Worm (Caenorhabditis elegans) whole organism, L4 larva: ENCODE measurements around the gene Y5H2A.1.

Source experiments
- F26F4.8 ChIP-seq: fragments of 200-800 bp; sonication (Bioruptor generic); conservative IDR thresholded peaks from 2 replicates; pipeline ENCODE4 v1.3.6; 2022; ENCODE audit warnings: missing genetic modification characterization, missing compliant biosample characterization
- F44E2.7 ChIP-seq: fragments of 200-800 bp; sonication (Bioruptor generic); IDR thresholded peaks from 2 replicates; pipeline ENCODE4 v2.1.2; 2022; ENCODE audit warnings: missing genetic modification characterization, missing compliant biosample characterization
- F49E8.2 ChIP-seq: sonication (generic microtip); optimal IDR thresholded peaks from 2 replicates; lab custom pipeline; 2016; ENCODE audit warnings: missing compliant biosample characterization, mild to moderate bottlenecking, missing genetic modification characterization, borderline replicate concordance
- Y105C5A.15 ChIP-seq: fragments of 200-800 bp; sonication (Bioruptor generic); IDR thresholded peaks from 2 replicates; pipeline ENCODE4 v1.3.6; 2022; ENCODE audit warnings: missing genetic modification characterization, missing compliant biosample characterization
- ZK337.2 ChIP-seq: fragments of 200-800 bp; sonication (Bioruptor generic); IDR thresholded peaks from 2 replicates; pipeline ENCODE4 v1.3.6; 2022; ENCODE audit warnings: missing genetic modification reagents, missing genetic modification characterization, missing compliant biosample characterization
- ZK546.5 ChIP-seq, 2 experiments: sonication (generic microtip); optimal IDR thresholded peaks; 2 replicates each; lab custom pipeline; 2017; ENCODE audit warnings: missing biosample characterization in 2 of 2, missing genetic modification characterization in 2 of 2
- aha-1 ChIP-seq: fragments of 150-350 bp; peaks from one replicate; lab custom pipeline; 2014; ENCODE audit warnings: missing biosample characterization, missing genetic modification characterization
- aly-2 ChIP-seq: sonication (generic microtip); optimal IDR thresholded peaks from 2 replicates; lab custom pipeline; 2018; ENCODE audit warnings: missing biosample characterization, missing genetic modification characterization
- ama-1 ChIP-seq: fragments of 150-350 bp; optimal IDR thresholded peaks from 2 replicates; lab custom pipeline; 2014; ENCODE audit warnings: inconsistent platforms, mixed read lengths
- ceh-28 ChIP-seq: fragments of 150-350 bp; optimal IDR thresholded peaks from 2 replicates; lab custom pipeline; 2014; ENCODE audit warnings: missing biosample characterization, missing genetic modification reagents, missing genetic modification characterization
- ceh-62 ChIP-seq: sonication (generic microtip); optimal IDR thresholded peaks from 2 replicates; lab custom pipeline; 2017; ENCODE audit warnings: missing biosample characterization, missing genetic modification characterization
- daf-16 ChIP-seq, 3 experiments: sonication (generic microtip); optimal IDR thresholded peaks; 2 replicates each; lab custom pipeline; 2016 to 2017; ENCODE audit warnings: missing genetic modification characterization in 3 of 3, missing genetic modification reagents in 3 of 3, mild to moderate bottlenecking in 2 of 3, missing compliant biosample characterization in 2 of 3, missing biosample characterization in 1 of 3, moderate library complexity in 1 of 3
- dmd-6 ChIP-seq: fragments of 200-800 bp; sonication (Bioruptor generic); IDR thresholded peaks from 2 replicates; pipeline ENCODE4 v1.3.6; 2022; ENCODE audit warnings: missing genetic modification reagents, missing genetic modification characterization, missing compliant biosample characterization
- dpl-1 ChIP-seq: fragments of 150-350 bp; optimal IDR thresholded peaks from 2 replicates; lab custom pipeline; 2014; ENCODE audit warnings: missing biosample characterization, missing genetic modification reagents, missing genetic modification characterization
- duxl-1 ChIP-seq: sonication (generic microtip); optimal IDR thresholded peaks from 2 replicates; lab custom pipeline; 2016; ENCODE audit warnings: mild to moderate bottlenecking, missing genetic modification characterization, moderate library complexity, missing compliant biosample characterization; ENCODE audit not compliant: poor library complexity
- dve-1 ChIP-seq: sonication (generic microtip); optimal IDR thresholded peaks from 2 replicates; lab custom pipeline; 2017; ENCODE audit warnings: antibody characterized with exemption, mild to moderate bottlenecking, missing genetic modification characterization, missing compliant biosample characterization; ENCODE audit not compliant: insufficient read depth
- gei-8 ChIP-seq: fragments of 200-800 bp; sonication (Bioruptor generic); optimal IDR thresholded peaks from 2 replicates; lab custom pipeline; 2018; ENCODE audit warnings: mild to moderate bottlenecking, missing genetic modification characterization, missing compliant biosample characterization
- hif-1 ChIP-seq, 2 experiments: sonication (generic microtip); optimal IDR thresholded peaks; 2 replicates each; lab custom pipeline; 2016 to 2017; ENCODE audit warnings: missing compliant biosample characterization in 2 of 2, missing genetic modification characterization in 2 of 2, missing genetic modification reagents in 2 of 2, missing genotype in 2 of 2, mild to moderate bottlenecking in 1 of 2
- hlh-30 ChIP-seq: sonication (generic microtip); optimal IDR thresholded peaks from 2 replicates; lab custom pipeline; 2017; ENCODE audit warnings: antibody characterized with exemption, mild to moderate bottlenecking, missing genetic modification characterization, missing compliant biosample characterization; ENCODE audit not compliant: insufficient read depth
- hmg-1.1 ChIP-seq: fragments of 200-800 bp; sonication (Bioruptor generic); IDR thresholded peaks from 2 replicates; pipeline ENCODE4 v1.3.6; 2022; ENCODE audit warnings: missing genetic modification reagents, missing genetic modification characterization, missing compliant biosample characterization
- lim-7 ChIP-seq: fragments of 200-800 bp; sonication (Bioruptor generic); IDR thresholded peaks from 2 replicates; pipeline ENCODE4 v1.3.6; 2022; ENCODE audit warnings: missing genetic modification characterization, missing compliant biosample characterization
- lin-13 ChIP-seq: fragments of 150-350 bp; optimal IDR thresholded peaks from 2 replicates; lab custom pipeline; 2014; ENCODE audit warnings: missing biosample characterization, missing genetic modification reagents, missing genetic modification characterization
- lin-15B ChIP-seq: fragments of 150-350 bp; sonication (generic microtip); optimal IDR thresholded peaks from 3 replicates; lab custom pipeline; 2014; ENCODE audit warnings: missing biosample characterization, missing genetic modification characterization
- lin-29 ChIP-seq: fragments of 200-800 bp; sonication (Bioruptor generic); IDR thresholded peaks from 2 replicates; pipeline ENCODE4 v1.3.6; 2022; ENCODE audit warnings: missing genetic modification reagents, missing genetic modification characterization, missing compliant biosample characterization
- lin-39 ChIP-seq: fragments of 150-350 bp; optimal IDR thresholded peaks from 2 replicates; lab custom pipeline; 2014; ENCODE audit warnings: missing biosample characterization, missing genetic modification reagents, missing genetic modification characterization
- lsy-2 ChIP-seq, 2 experiments: fragments of 150-350 bp in 1 of 2; sonication (generic microtip) in 1 of 2; optimal IDR thresholded peaks; 2 replicates each; lab custom pipeline; 2014 to 2017; ENCODE audit warnings: missing biosample characterization in 2 of 2, missing genetic modification characterization in 2 of 2
- mdl-1 ChIP-seq, 2 experiments: fragments of 150-350 bp in 1 of 2; sonication (generic microtip) in 1 of 2; optimal IDR thresholded peaks; 2 replicates each; lab custom pipeline; 2014 to 2017; ENCODE audit warnings: missing biosample characterization in 2 of 2, missing genetic modification characterization in 2 of 2
- mdt-29 ChIP-seq: fragments of 200-800 bp; sonication (Bioruptor generic); IDR thresholded peaks from 2 replicates; pipeline ENCODE4 v1.3.6; 2022; ENCODE audit warnings: missing genetic modification reagents, missing genetic modification characterization, missing compliant biosample characterization
- mep-1 ChIP-seq: fragments of 150-350 bp; sonication (generic microtip); optimal IDR thresholded peaks from 3 replicates; lab custom pipeline; 2014; ENCODE audit warnings: missing biosample characterization, missing genetic modification characterization
- mes-2 ChIP-seq: sonication (generic microtip); optimal IDR thresholded peaks from 2 replicates; lab custom pipeline; 2016; ENCODE audit warnings: missing genotype, mild to moderate bottlenecking, missing genetic modification characterization, missing compliant biosample characterization; ENCODE audit not compliant: poor library complexity, severe bottlenecking
- nhr-10 ChIP-seq: fragments of 150-350 bp; optimal IDR thresholded peaks from 2 replicates; lab custom pipeline; 2014; ENCODE audit warnings: missing biosample characterization, missing genetic modification characterization
- nhr-102 ChIP-seq: sonication (generic microtip); optimal IDR thresholded peaks from 2 replicates; lab custom pipeline; 2016; ENCODE audit warnings: mild to moderate bottlenecking, missing genetic modification characterization, moderate library complexity, missing compliant biosample characterization
- nhr-11 ChIP-seq: fragments of 150-350 bp; optimal IDR thresholded peaks from 2 replicates; lab custom pipeline; 2014; ENCODE audit warnings: missing biosample characterization, missing genetic modification characterization
- nhr-111 ChIP-seq: fragments of 200-800 bp; sonication (Bioruptor generic); optimal IDR thresholded peaks from 2 replicates; lab custom pipeline; 2018; ENCODE audit warnings: mild to moderate bottlenecking, missing genetic modification characterization, missing compliant biosample characterization
- nhr-28 ChIP-seq: fragments of 150-350 bp; optimal IDR thresholded peaks from 2 replicates; lab custom pipeline; 2014; ENCODE audit warnings: missing biosample characterization, missing genetic modification characterization
- nhr-42 ChIP-seq: fragments of 200-800 bp; sonication (Bioruptor generic); IDR thresholded peaks from 2 replicates; pipeline ENCODE4 v1.3.6; 2022; ENCODE audit warnings: missing genetic modification characterization, missing compliant biosample characterization
- nhr-6 ChIP-seq: fragments of 150-350 bp; optimal IDR thresholded peaks from 2 replicates; lab custom pipeline; 2014; ENCODE audit warnings: missing biosample characterization, missing genetic modification characterization
- nhr-76 ChIP-seq: fragments of 150-350 bp; optimal IDR thresholded peaks from 2 replicates; lab custom pipeline; 2014; ENCODE audit warnings: missing biosample characterization, missing genetic modification characterization
- nhr-77 ChIP-seq: fragments of 150-350 bp; optimal IDR thresholded peaks from 2 replicates; lab custom pipeline; 2014; ENCODE audit warnings: missing biosample characterization, missing genetic modification characterization
- pqm-1 ChIP-seq: sonication (generic microtip); optimal IDR thresholded peaks from 2 replicates; lab custom pipeline; 2017; ENCODE audit warnings: missing biosample characterization, missing genetic modification characterization
- snpc-4 ChIP-seq: fragments of 150-350 bp; optimal IDR thresholded peaks from 2 replicates; lab custom pipeline; 2014; ENCODE audit warnings: missing biosample characterization, missing genetic modification characterization
- spr-3 ChIP-seq: fragments of 200-800 bp; sonication (Bioruptor generic); optimal IDR thresholded peaks from 2 replicates; lab custom pipeline; 2018; ENCODE audit warnings: mild to moderate bottlenecking, missing genetic modification characterization, missing compliant biosample characterization
- tag-97 ChIP-seq: fragments of 200-800 bp; sonication (Bioruptor generic); IDR thresholded peaks from 2 replicates; pipeline ENCODE4 v1.3.6; 2022; ENCODE audit warnings: missing genetic modification characterization, missing compliant biosample characterization
- tra-1 ChIP-seq: fragments of 200-800 bp; sonication (Bioruptor generic); IDR thresholded peaks from 2 replicates; pipeline ENCODE4 v1.3.6; 2022; ENCODE audit warnings: missing genetic modification reagents, missing genetic modification characterization, missing compliant biosample characterization
- unc-130 ChIP-seq: sonication (generic microtip); optimal IDR thresholded peaks from 2 replicates; lab custom pipeline; 2016; ENCODE audit warnings: missing genetic modification reagents, missing genetic modification characterization, missing compliant biosample characterization
- zip-11 ChIP-seq: fragments of 200-800 bp; sonication (Bioruptor generic); IDR thresholded peaks from 2 replicates; pipeline ENCODE4 v1.3.6; 2022; ENCODE audit warnings: missing genetic modification characterization, missing compliant biosample characterization
- zip-2 ChIP-seq: fragments of 150-350 bp; optimal IDR thresholded peaks from 2 replicates; lab custom pipeline; 2014; ENCODE audit warnings: missing biosample characterization, missing genetic modification characterization
- ztf-11 ChIP-seq: fragments of 150-350 bp; optimal IDR thresholded peaks from 2 replicates; lab custom pipeline; 2014; ENCODE audit warnings: missing biosample characterization, missing genetic modification characterization
- ztf-7 ChIP-seq: fragments of 150-350 bp; optimal IDR thresholded peaks from 2 replicates; lab custom pipeline; 2014; ENCODE audit warnings: missing biosample characterization, missing genetic modification characterization

Y5H2A.1 gene

DNA sequence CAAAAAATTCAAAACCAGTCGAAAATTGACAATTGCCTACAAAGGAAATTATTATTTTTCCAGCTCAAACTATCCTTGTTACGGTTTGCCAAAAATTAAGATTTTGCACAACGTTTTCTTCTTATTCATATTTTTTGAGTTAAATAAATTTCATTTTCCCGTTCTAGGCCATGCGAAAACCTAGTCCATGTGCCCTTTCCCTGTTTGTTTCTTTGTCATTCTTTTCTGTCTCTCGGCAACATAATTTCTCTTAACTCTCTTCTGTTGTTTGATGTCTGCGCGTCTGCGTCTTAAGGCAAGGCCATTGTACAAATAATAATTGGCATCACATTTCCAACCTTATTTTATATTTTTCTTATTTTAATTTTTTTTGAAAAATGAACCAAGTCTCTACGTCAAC, 9.8 kb upstream of the Y5H2A.1 start, which contains the start of gene nhr-228:
nhr-228 (plus strand) TSS at position 261 of the 400 bp plus-strand sequence.
- no peak for TF ChIP-seq snpc-4 (tag; lab: Kevin White, UChicago)
- no peak for TF ChIP-seq ZK337.2 (GFP tag; lab: Robert Waterston, UW)
- peak in 1 of 2 experiments; percentile 54 for TF ChIP-seq lsy-2 (tag; optimal IDR thresholded peaks at IDR 0.05; lab: Kevin White, UChicago)
- peak; percentile 21 for TF ChIP-seq nhr-6 (tag; lab: Kevin White, UChicago)
- TF ChIP-seq F44E2.7 (GFP tag; lab: Robert Waterston, UW): no peak
- TF ChIP-seq nhr-77 (tag; lab: Kevin White, UChicago): no peak
- no peak for TF ChIP-seq nhr-111
- no peak for TF ChIP-seq lin-13 (GFP tag; lab: Kevin White, UChicago)
- TF ChIP-seq dpl-1: no peak
- no peak for TF ChIP-seq tag-97
- no peak for TF ChIP-seq nhr-102 (tag; lab: Kevin White, UChicago)
- peak; percentile 62 for TF ChIP-seq mep-1
- peak; percentile 90 for TF ChIP-seq aha-1 (tag; lab: Kevin White, UChicago)
- TF ChIP-seq duxl-1 (tag; lab: Kevin White, UChicago): no peak
- TF ChIP-seq zip-11 (GFP tag; lab: Robert Waterston, UW): no peak
- TF ChIP-seq unc-130 (GFP tag; lab: Kevin White, UChicago): no peak
- no peak; the same call in 1 of the 2 replicates for TF ChIP-seq dmd-6 (GFP tag; lab: Robert Waterston, UW)
- no peak for TF ChIP-seq zip-2 (tag; lab: Kevin White, UChicago)
- no peak for TF ChIP-seq ama-1 (lab: Kevin White, UChicago)
- TF ChIP-seq ztf-7: no peak
- no peak for TF ChIP-seq nhr-10 (tag; lab: Kevin White, UChicago)
- TF ChIP-seq hmg-1.1 (GFP tag; lab: Robert Waterston, UW): 0 out of 2 replicates have a peak, but pooled peaks have one; percentile 28
- peak in 1 of 2 experiments; percentile 58 for TF ChIP-seq mdl-1 (tag; optimal IDR thresholded peaks at IDR 0.05; lab: Kevin White, UChicago)
- no peak for TF ChIP-seq daf-16 (GFP tag; optimal IDR thresholded peaks at IDR 0.05; lab: Kevin White, UChicago)
- peak; percentile 49 for TF ChIP-seq daf-16 (tag; optimal IDR thresholded peaks at IDR 0.05; lab: Kevin White, UChicago)
- no peak for TF ChIP-seq F49E8.2
- no peak for TF ChIP-seq ceh-62 (tag; lab: Kevin White, UChicago)
- peak; percentile 55 for TF ChIP-seq dve-1 (tag; lab: Kevin White, UChicago)
- no peak for TF ChIP-seq aly-2 (tag; lab: Kevin White, UChicago)
- peak; percentile 47 for TF ChIP-seq hlh-30 (tag; lab: Kevin White, UChicago)
- no peak for TF ChIP-seq F26F4.8 (GFP tag; lab: Robert Waterston, UW)
- no peak for TF ChIP-seq lin-15B (tag; lab: Kevin White, UChicago)
- no peak for TF ChIP-seq lim-7
- TF ChIP-seq nhr-28 (tag; lab: Kevin White, UChicago): peak; percentile 81
- no peak for TF ChIP-seq spr-3 (GFP tag; lab: Kevin White, UChicago)
- no peak for TF ChIP-seq ceh-28 (tag; lab: Kevin White, UChicago)
- TF ChIP-seq tra-1: no peak
- peak; percentile 57 for TF ChIP-seq pqm-1 (tag; lab: Kevin White, UChicago)
- no peak for TF ChIP-seq nhr-76 (tag; lab: Kevin White, UChicago)
- no peak for TF ChIP-seq lin-39 (tag; lab: Kevin White, UChicago)
- TF ChIP-seq mes-2 (tag; lab: Kevin White, UChicago): peak; percentile 68
- TF ChIP-seq hif-1 (tag; optimal IDR thresholded peaks at IDR 0.05; lab: Kevin White, UChicago): peak in 1 of 2 experiments; percentile 12
- no peak for TF ChIP-seq Y105C5A.15 (GFP tag; lab: Robert Waterston, UW)
- TF ChIP-seq nhr-11 (tag; lab: Kevin White, UChicago): no peak
- TF ChIP-seq nhr-42 (GFP tag; lab: Robert Waterston, UW): no peak
- TF ChIP-seq gei-8: no peak
- no peak for TF ChIP-seq ztf-11 (tag; lab: Kevin White, UChicago)
- TF ChIP-seq ZK546.5 (tag; optimal IDR thresholded peaks at IDR 0.05; lab: Kevin White, UChicago): no peak
- TF ChIP-seq mdt-29: no peak
- TF ChIP-seq lin-29 (GFP tag; lab: Robert Waterston, UW): no peak
